Fruit fly (Drosophila melanogaster) whole organism, prepupa: ENCODE data around the gene CG32318.

Experiments
- Blimp-1 ChIP-seq: fragments of 200-800 bp; sonication (Bioruptor generic); optimal IDR thresholded peaks from 3 replicates; lab custom pipeline; 2017; ENCODE audit warnings: missing biosample characterization, missing genetic modification characterization, mild to moderate bottlenecking, moderate library complexity, missing genetic modification reagents
- CG10631 ChIP-seq: fragments of 200-800 bp; sonication (Bioruptor generic); optimal IDR thresholded peaks from 2 replicates; lab custom pipeline; 2016; ENCODE audit warnings: missing biosample characterization, missing genetic modification characterization
- CG10669 ChIP-seq: fragments of 200-800 bp; sonication (Bioruptor generic); optimal IDR thresholded peaks from 3 replicates; lab custom pipeline; 2018; ENCODE audit warnings: missing biosample characterization, mild to moderate bottlenecking, missing genetic modification characterization, moderate library complexity
- CG15336 ChIP-seq: fragments of 200-800 bp; sonication (Bioruptor generic); IDR thresholded peaks from 2 replicates; pipeline ENCODE4 v1.3.6; 2022; ENCODE audit warnings: missing biosample characterization, missing genetic modification characterization
- CG1621 ChIP-seq: fragments of 200-800 bp; sonication (Bioruptor generic); optimal IDR thresholded peaks from 3 replicates; lab custom pipeline; 2018; ENCODE audit warnings: missing biosample characterization, mild to moderate bottlenecking, missing genetic modification characterization
- CG16779 ChIP-seq: fragments of 200-800 bp; sonication (Bioruptor generic); optimal IDR thresholded peaks from 3 replicates; lab custom pipeline; 2017; ENCODE audit warnings: missing biosample characterization, mild to moderate bottlenecking, missing genetic modification characterization
- CG32006 ChIP-seq: fragments of 200-800 bp; sonication (Bioruptor generic); optimal IDR thresholded peaks from 3 replicates; lab custom pipeline; 2017; ENCODE audit warnings: missing biosample characterization, mild to moderate bottlenecking, missing genetic modification characterization
- CG4318 ChIP-seq: fragments of 200-800 bp; sonication (Bioruptor generic); optimal IDR thresholded peaks from 3 replicates; lab custom pipeline; 2017; ENCODE audit warnings: missing biosample characterization, mild to moderate bottlenecking, missing genetic modification characterization
- CG6276 ChIP-seq: fragments of 200-800 bp; sonication (Bioruptor generic); optimal IDR thresholded peaks from 2 replicates; lab custom pipeline; 2017; ENCODE audit warnings: missing biosample characterization, mild to moderate bottlenecking, missing genetic modification characterization
- CG6808 ChIP-seq: fragments of 200-800 bp; sonication (Bioruptor generic); optimal IDR thresholded peaks from 3 replicates; lab custom pipeline; 2017; ENCODE audit warnings: missing biosample characterization, missing genetic modification characterization, mild to moderate bottlenecking, moderate library complexity, missing genetic modification reagents
- CG6854 ChIP-seq: fragments of 200-800 bp; sonication (Bioruptor generic); optimal IDR thresholded peaks from 2 replicates; lab custom pipeline; 2017; ENCODE audit warnings: missing biosample characterization, mild to moderate bottlenecking, missing genetic modification characterization
- CG7368 ChIP-seq: fragments of 200-800 bp; sonication (Bioruptor generic); optimal IDR thresholded peaks from 3 replicates; lab custom pipeline; 2016; ENCODE audit warnings: missing biosample characterization, missing genetic modification characterization
- CG8119 ChIP-seq: fragments of 200-800 bp; sonication (Bioruptor generic); IDR thresholded peaks from 3 replicates; pipeline ENCODE4 v1.3.6; 2022; ENCODE audit warnings: missing biosample characterization, missing genetic modification characterization
- CG8319 ChIP-seq: fragments of 200-800 bp; sonication (Bioruptor generic); optimal IDR thresholded peaks from 3 replicates; lab custom pipeline; 2016; ENCODE audit warnings: missing biosample characterization, missing genetic modification characterization
- CG9139 ChIP-seq: fragments of 200-800 bp; sonication (Bioruptor generic); optimal IDR thresholded peaks from 3 replicates; lab custom pipeline; 2017; ENCODE audit warnings: missing biosample characterization, mild to moderate bottlenecking, missing genetic modification characterization
- Eip75B ChIP-seq: fragments of 200-800 bp; sonication (Bioruptor generic); optimal IDR thresholded peaks from 3 replicates; lab custom pipeline; 2016; ENCODE audit warnings: missing biosample characterization, missing genetic modification characterization
- Eip78C ChIP-seq: fragments of 200-800 bp; sonication (Bioruptor generic); peaks from one replicate; lab custom pipeline; 2016; ENCODE audit warnings: missing biosample characterization, missing genetic modification characterization
- Ets96B ChIP-seq: fragments of 200-800 bp; optimal IDR thresholded peaks from 2 replicates; lab custom pipeline; 2019; ENCODE audit warnings: missing biosample characterization, mild to moderate bottlenecking, missing genetic modification characterization, moderate library complexity
- Hr38 ChIP-seq: sonication (Bioruptor generic); optimal IDR thresholded peaks from 2 replicates; lab custom pipeline; 2016; ENCODE audit warnings: missing biosample characterization, missing genetic modification characterization
- Hr39 ChIP-seq: fragments of 200-800 bp; sonication (Bioruptor generic); optimal IDR thresholded peaks from 2 replicates; lab custom pipeline; 2016; ENCODE audit warnings: missing biosample characterization, missing genetic modification characterization
- Met ChIP-seq: fragments of 200-800 bp; sonication (Bioruptor generic); optimal IDR thresholded peaks from 3 replicates; lab custom pipeline; 2016; ENCODE audit warnings: missing biosample characterization, missing genetic modification characterization
- OdsH ChIP-seq: fragments of 200-800 bp; sonication (Bioruptor generic); optimal IDR thresholded peaks from 3 replicates; lab custom pipeline; 2016; ENCODE audit warnings: missing biosample characterization, missing genetic modification characterization
- Smox ChIP-seq: fragments of 200-800 bp; sonication (Bioruptor generic); optimal IDR thresholded peaks from 3 replicates; lab custom pipeline; 2016; ENCODE audit warnings: missing biosample characterization, missing genetic modification characterization
- Sox15 ChIP-seq: fragments of 200-800 bp; sonication (Bioruptor generic); optimal IDR thresholded peaks from 3 replicates; lab custom pipeline; 2016; ENCODE audit warnings: missing biosample characterization, missing genetic modification characterization
- achi ChIP-seq: fragments of 200-800 bp; sonication (Bioruptor generic); optimal IDR thresholded peaks from 3 replicates; lab custom pipeline; 2016; ENCODE audit warnings: missing biosample characterization, missing genetic modification characterization
- acj6 ChIP-seq: fragments of 200-800 bp; sonication (Bioruptor generic); optimal IDR thresholded peaks from 3 replicates; lab custom pipeline; 2016; ENCODE audit warnings: missing biosample characterization, missing genetic modification characterization
- dac ChIP-seq: fragments of 200-800 bp; sonication (Bioruptor generic); optimal IDR thresholded peaks from 2 replicates; lab custom pipeline; 2017; ENCODE audit warnings: missing biosample characterization, mild to moderate bottlenecking, missing genetic modification characterization
- dsx ChIP-seq: fragments of 200-800 bp; optimal IDR thresholded peaks from 3 replicates; lab custom pipeline; 2019; ENCODE audit warnings: missing biosample characterization, mild to moderate bottlenecking, missing genetic modification characterization, moderate library complexity; ENCODE audit not compliant: poor library complexity, severe bottlenecking
- eg ChIP-seq: fragments of 200-800 bp; sonication (Bioruptor generic); IDR thresholded peaks from 3 replicates; pipeline ENCODE4 v1.3.6; 2022; ENCODE audit warnings: missing biosample characterization, missing genetic modification characterization
- esn ChIP-seq: fragments of 200-800 bp; sonication (Bioruptor generic); optimal IDR thresholded peaks from 2 replicates; lab custom pipeline; 2016; ENCODE audit warnings: missing biosample characterization, mild to moderate bottlenecking, missing genetic modification characterization, moderate library complexity
- lz ChIP-seq: fragments of 200-800 bp; sonication (Bioruptor generic); optimal IDR thresholded peaks from 3 replicates; lab custom pipeline; 2016; ENCODE audit warnings: missing biosample characterization, missing genetic modification characterization
- net ChIP-seq: fragments of 200-800 bp; sonication (Bioruptor generic); optimal IDR thresholded peaks from 3 replicates; lab custom pipeline; 2016; ENCODE audit warnings: missing biosample characterization, missing genetic modification characterization
- pdm3 ChIP-seq: fragments of 200-800 bp; sonication (Bioruptor generic); optimal IDR thresholded peaks from 3 replicates; lab custom pipeline; 2016; ENCODE audit warnings: missing biosample characterization, missing genetic modification characterization
- spab ChIP-seq: fragments of 200-800 bp; sonication (Bioruptor generic); optimal IDR thresholded peaks from 2 replicates; lab custom pipeline; 2017; ENCODE audit warnings: missing biosample characterization, mild to moderate bottlenecking, missing genetic modification characterization, missing genetic modification reagents
- ss ChIP-seq, 2 experiments: fragments of 200-800 bp; sonication (Bioruptor generic); optimal IDR thresholded peaks; 2 replicates in 1 of 2; 3 replicates in 1 of 2; lab custom pipeline; 2017 to 2018; ENCODE audit warnings: mild to moderate bottlenecking in 2 of 2, missing biosample characterization in 2 of 2, missing genetic modification characterization in 2 of 2, moderate library complexity in 1 of 2
- svp ChIP-seq: fragments of 200-800 bp; sonication (Bioruptor generic); peaks from one replicate; lab custom pipeline; 2016; ENCODE audit warnings: missing biosample characterization, missing genetic modification characterization

Gene CG32318

dm6 chr3L:1279685-1280084 is 33.0 kb upstream of the CG32318 start (continued):
- TF ChIP-seq pdm3 (GFP tag; lab: Kevin White, UChicago), result peak; percentile 62
- TF ChIP-seq Hr38, result no peak
- TF ChIP-seq Eip78C (GFP tag; lab: Kevin White, UChicago), result no peak
- no peak for TF ChIP-seq CG8319
- no peak for TF ChIP-seq Sox15 (GFP tag; lab: Kevin White, UChicago)
- TF ChIP-seq CG6276 (GFP tag; lab: Kevin White, UChicago), result no peak
- no peak for TF ChIP-seq CG4318 (GFP tag; lab: Kevin White, UChicago)
- TF ChIP-seq acj6 (GFP tag; lab: Kevin White, UChicago), result peak; percentile 56
- peak; percentile 3 to 15 for TF ChIP-seq ss (GFP tag; optimal IDR thresholded peaks at IDR 0.05; lab: Kevin White, UChicago)
- no peak for TF ChIP-seq lz (GFP tag; lab: Kevin White, UChicago)
- TF ChIP-seq Blimp-1 (GFP tag; lab: Kevin White, UChicago), result no peak
- peak; percentile 55; the same call in 2 of the 3 replicates for TF ChIP-seq eg (GFP tag; lab: Robert Waterston, UW)
- peak; percentile 27 for TF ChIP-seq Hr39 (GFP tag; lab: Kevin White, UChicago)
- TF ChIP-seq CG7368 (GFP tag; lab: Kevin White, UChicago), result no peak
- no peak for TF ChIP-seq Ets96B (tag; lab: Kevin White, UChicago)
- no peak for TF ChIP-seq achi (GFP tag; lab: Kevin White, UChicago)
- TF ChIP-seq, all 60 proteins: peak for 24

DNA sequence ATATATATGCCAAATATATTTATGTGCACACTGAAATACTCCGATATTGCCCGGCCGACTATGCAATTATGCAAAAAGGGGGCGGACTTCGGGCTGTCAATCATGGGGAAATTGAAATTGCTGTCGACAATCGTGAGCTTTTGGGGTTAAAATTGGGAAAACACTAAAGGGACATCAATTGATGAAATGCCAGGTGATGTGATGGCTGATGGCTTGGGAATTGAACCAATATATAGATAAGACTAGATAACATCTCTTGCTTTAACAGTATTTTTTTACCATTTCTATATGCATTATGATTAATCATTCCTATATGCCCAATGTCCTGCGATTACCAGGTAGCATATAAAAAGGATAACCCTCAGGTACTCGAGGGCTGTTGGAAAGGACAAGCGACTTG is 31.2 kb upstream of the CG32318 start:
- TF ChIP-seq CG6276 (GFP tag; lab: Kevin White, UChicago) (no peak), Met (GFP tag; lab: Kevin White, UChicago) (no peak), Eip78C (GFP tag; lab: Kevin White, UChicago) (peak; percentile 57), CG16779 (tag; lab: Kevin White, UChicago) (no peak), CG10669 (no peak), svp (peak; percentile 68)

DNA sequence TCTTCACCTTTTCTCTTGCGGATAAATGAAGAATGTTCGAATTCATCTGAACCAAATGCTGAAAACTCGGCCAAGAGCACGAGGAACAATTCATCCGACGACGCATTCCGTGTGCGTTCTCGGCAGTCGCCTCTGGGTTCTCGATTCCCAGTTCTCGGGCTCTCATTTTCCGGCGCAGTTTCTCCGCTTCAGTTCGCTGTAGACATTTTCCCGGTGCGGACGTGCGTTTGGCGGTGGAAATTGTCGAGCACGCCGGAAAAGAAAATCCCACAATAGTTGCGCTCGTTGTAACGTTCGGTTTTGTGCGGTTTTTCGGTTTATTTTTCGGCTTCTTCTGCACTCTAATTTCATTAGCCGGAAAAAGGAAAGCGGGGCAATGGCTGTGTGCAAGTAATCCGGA is 29.0 kb upstream of the CG32318 start, which contains the start of gene CG32333:
Gene CG32333, plus strand, starts transcription at position 190 of the 400 bp plus-strand sequence.
- TF ChIP-seq Ets96B (tag; lab: Kevin White, UChicago) (no peak), CG9139 (GFP tag; lab: Kevin White, UChicago) (no peak), esn (no peak), eg (GFP tag; lab: Robert Waterston, UW) (no peak), OdsH (no peak), CG8119 (no peak), CG32006 (GFP tag; lab: Kevin White, UChicago) (no peak), Eip78C (GFP tag; lab: Kevin White, UChicago) (no peak), CG7368 (GFP tag; lab: Kevin White, UChicago) (no peak), CG10669 (no peak), Smox (GFP tag; lab: Kevin White, UChicago) (no peak), CG10631 (no peak), net (no peak)

- TF ChIP-seq Eip75B (peak; percentile 72), acj6 (GFP tag; lab: Kevin White, UChicago) (no peak), dsx (GFP tag; lab: Kevin White, UChicago) (peak; percentile 18), CG32006 (GFP tag; lab: Kevin White, UChicago) (peak; percentile 1), CG1621 (peak; percentile 74), Sox15 (GFP tag; lab: Kevin White, UChicago) (no peak), svp (peak; percentile 13), Eip78C (GFP tag; lab: Kevin White, UChicago) (peak; percentile 25)
Observed at dm6 chr3L:1269013-1269412, 22.3 kb upstream of the CG32318 start.

DNA sequence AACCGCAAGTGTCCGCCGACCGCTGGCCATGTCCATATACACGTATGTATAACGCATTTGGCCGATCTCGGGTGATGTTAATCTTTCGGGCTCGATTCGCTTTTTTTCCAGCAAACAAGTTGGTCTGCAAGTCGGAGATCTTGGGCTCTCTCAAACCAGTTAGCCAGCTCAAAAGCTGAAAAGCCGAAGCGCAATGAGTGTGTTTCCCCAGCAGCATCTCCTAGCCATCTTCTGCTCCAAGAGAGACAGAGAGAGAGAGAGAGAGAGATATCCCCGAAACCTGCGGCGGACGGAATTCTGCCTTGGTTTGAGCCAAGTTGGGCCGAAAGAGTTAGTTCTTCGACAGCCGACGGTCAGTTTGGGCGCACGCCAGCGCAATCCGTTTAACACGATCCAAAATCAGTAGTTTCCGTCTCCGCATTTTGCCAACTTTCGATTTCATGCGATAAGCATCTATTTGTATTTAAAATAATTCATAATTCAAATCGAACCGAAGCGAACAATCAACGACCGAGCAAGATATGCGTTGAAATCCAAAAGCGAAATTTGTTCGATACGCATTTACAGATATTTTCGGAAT is 18.8 kb upstream of the CG32318 start:
- TF ChIP-seq Blimp-1 (GFP tag; lab: Kevin White, UChicago) (peak; percentile 82), CG1621 (peak; percentile 16), spab (GFP tag; lab: Kevin White, UChicago) (no peak), eg (GFP tag; lab: Robert Waterston, UW) (0 out of 3 replicates have a peak, but pooled peaks have one; percentile 35), CG6808 (no peak), Eip75B (no peak), svp (no peak), CG15336 (GFP tag; lab: Robert Waterston, UW) (peak; percentile 14; the same call in 1 of the 2 replicates), CG6854 (GFP tag; lab: Kevin White, UChicago) (peak; percentile 14), dac (no peak)
